Worm (Caenorhabditis elegans) whole organism, L4/young adult: ENCODE data around the gene fut-4.

Source experiments
- dao-5 ChIP-seq: sonication (generic microtip); optimal IDR thresholded peaks from 2 replicates; lab custom pipeline; 2016; ENCODE audit warnings: missing genotype, missing genetic modification characterization, moderate library complexity, missing compliant biosample characterization
- him-1 ChIP-seq: sonication (generic microtip); optimal IDR thresholded peaks from 2 replicates; lab custom pipeline; 2016; ENCODE audit warnings: missing genotype, missing genetic modification reagents, missing genetic modification characterization, missing compliant biosample characterization

- TF ChIP-seq him-1 (no peak), dao-5 (tag; lab: Kevin White, UChicago) (no peak)
Observed at ce11 chrII:2783380-2783779, 39.0 kb downstream of the fut-4 start.
